Fruit fly (Drosophila melanogaster): ENCODE measurements around the gene CG32639.

DNA sequence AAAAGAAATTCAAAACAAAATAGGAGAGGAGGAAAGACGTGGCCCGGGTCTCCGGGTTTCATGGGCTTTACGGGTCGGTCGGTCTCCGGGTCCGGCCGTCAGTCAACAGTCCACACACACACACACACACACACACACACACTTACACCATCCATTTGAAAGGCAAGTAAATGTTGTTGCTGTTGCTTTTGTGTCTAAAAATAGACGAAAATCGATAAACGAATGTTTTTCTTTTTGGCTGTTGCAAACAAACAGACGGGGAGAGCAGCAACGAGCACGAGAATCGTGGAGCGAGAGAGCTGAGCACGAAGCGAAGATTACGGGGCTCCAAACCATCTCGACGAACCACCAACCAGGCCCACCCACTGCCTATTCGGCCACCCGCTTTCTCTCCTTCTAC, 43.9 kb upstream of the CG32639 start:
- no peak for TF ChIP-seq CG8301 (tag; optimal IDR thresholded peaks at IDR 0.05)
- no peak for TF ChIP-seq CG13204 (GFP tag; optimal IDR thresholded peaks at IDR 0.05)
- TF ChIP-seq CG9948 (tag; optimal IDR thresholded peaks at IDR 0.05), result no peak
- no peak for TF ChIP-seq Snoo (tag; optimal IDR thresholded peaks at IDR 0.05)
- TF ChIP-seq gl (tag; optimal IDR thresholded peaks at IDR 0.05), result no peak
- no peak for TF ChIP-seq Pif1B (GFP tag; optimal IDR thresholded peaks at IDR 0.05)
- TF ChIP-seq rn (GFP tag; IDR thresholded peaks at IDR 0.05), result no peak
- no peak for TF ChIP-seq CG32121 (GFP tag; IDR thresholded peaks at IDR 0.05)
